Worm (Caenorhabditis elegans): ENCODE data around the gene dhs-19.
"Not testable (repeated sequence)": the region's sequence is repeated elsewhere in the genome, so short reads cannot be mapped to it uniquely, and the experiment has no call there.

DNA sequence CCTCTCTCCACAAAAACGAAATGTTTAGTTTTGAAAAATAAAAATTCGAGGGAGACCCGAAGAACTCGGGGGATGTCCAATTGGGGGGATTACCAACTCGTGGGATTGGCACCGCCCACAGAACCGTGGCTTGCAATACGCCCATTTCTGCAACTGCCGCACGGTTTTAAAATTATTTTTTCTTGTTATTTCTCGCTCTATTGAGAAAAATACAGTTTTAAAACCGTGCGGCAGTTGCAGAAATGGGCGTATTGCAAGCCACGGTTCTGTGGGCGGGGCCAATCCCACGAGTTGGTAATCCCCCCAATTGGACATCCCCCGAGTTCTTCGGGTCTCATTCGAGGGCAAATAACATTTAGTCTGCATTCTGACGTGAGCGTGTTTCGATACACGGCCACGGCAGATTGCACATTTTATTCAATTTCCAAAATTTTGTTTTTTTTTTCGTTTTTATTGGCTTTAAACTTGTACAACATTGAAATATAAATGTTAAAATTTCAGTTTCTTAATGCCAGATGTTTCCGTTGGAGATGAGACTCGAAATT, 14.6 kb upstream of the dhs-19 start, which contains the start of the genes C55A6.1 and C55A6.10:
- TF ChIP-seq ztf-11, egl-27, nhr-237, nhr-11 (tag; optimal IDR thresholded peaks at IDR 0.05): not testable (repeated sequence)
- peak; percentile 66 for TF ChIP-seq pha-4 (tag; optimal IDR thresholded peaks at IDR 0.05)
